Worm (Caenorhabditis elegans): Measurements from ENCODE around the gene ptr-1.

ce11 chrV:9156679-9157078, 24.8 kb downstream of the ptr-1 start, which contains the start of gene B0222.15:
- TF ChIP-seq ama-1 (optimal IDR thresholded peaks at IDR 0.05) (no peak), mec-3 (tag; optimal IDR thresholded peaks at IDR 0.05; ENCODE audit: borderline replicate concordance) (no peak), odd-2 (tag; optimal IDR thresholded peaks at IDR 0.05) (no peak), nfya-1 (tag; optimal IDR thresholded peaks at IDR 0.05) (no peak), unc-3 (GFP tag; conservative IDR thresholded peaks at IDR 0.05) (no peak), unc-3 (tag; optimal IDR thresholded peaks at IDR 0.05) (no peak), nhr-11 (tag; optimal IDR thresholded peaks at IDR 0.05) (no peak), pha-4 (tag; optimal IDR thresholded peaks at IDR 0.05) (no peak), ztf-16 (tag; optimal IDR thresholded peaks at IDR 0.05) (no peak), F13H6.1 (tag; optimal IDR thresholded peaks at IDR 0.05) (no peak), C08G9.2 (tag; optimal IDR thresholded peaks at IDR 0.05) (no peak), fax-1 (tag; optimal IDR thresholded peaks at IDR 0.05) (no peak), dve-1 (tag; optimal IDR thresholded peaks at IDR 0.05) (no peak)
